Worm (Caenorhabditis elegans): Measurements from ENCODE around the gene kin-36.

- no peak for TF ChIP-seq ceh-32 (tag; optimal IDR thresholded peaks at IDR 0.05; ENCODE audit: poor library complexity)
- no peak for TF ChIP-seq ceh-44 (GFP tag; IDR thresholded peaks at IDR 0.05)
- no peak for TF ChIP-seq Y48G9A.11 (GFP tag; IDR thresholded peaks at IDR 0.05)
- no peak for TF ChIP-seq dpl-1 (GFP tag; optimal IDR thresholded peaks at IDR 0.05)
- no peak for TF ChIP-seq unc-130 (GFP tag; optimal IDR thresholded peaks at IDR 0.05)
- no peak for TF ChIP-seq R02D3.7 (tag; optimal IDR thresholded peaks at IDR 0.05)
- no peak for TF ChIP-seq fos-1 (tag; optimal IDR thresholded peaks at IDR 0.05)
- TF ChIP-seq aly-2 (tag; optimal IDR thresholded peaks at IDR 0.05): no peak
- TF ChIP-seq lin-13 (GFP tag; optimal IDR thresholded peaks at IDR 0.05): no peak
- TF ChIP-seq ces-1 (GFP tag; optimal IDR thresholded peaks at IDR 0.05): no peak
Measured at ce11 chrIV:4723687-4724086, 44.9 kb downstream of the kin-36 start.
